Worm (Caenorhabditis elegans) whole organism, midembryonic: ENCODE measurements around the gene F35C11.4.

Experiments
- T22C8.4 ChIP-seq: fragments of 200-800 bp; sonication (Bioruptor generic); IDR thresholded peaks from 2 replicates; pipeline ENCODE4 v1.3.6; 2022; ENCODE audit warnings: missing genetic modification characterization, missing compliant biosample characterization
- flt-1 ChIP-seq: fragments of 200-800 bp; sonication (Bioruptor generic); IDR thresholded peaks from 2 replicates; pipeline ENCODE4 v1.3.6; 2022; ENCODE audit warnings: missing genetic modification characterization, missing compliant biosample characterization
- klf-2 ChIP-seq: fragments of 200-800 bp; sonication (Bioruptor generic); conservative IDR thresholded peaks from 2 replicates; pipeline ENCODE4 v1.3.6; 2022; ENCODE audit warnings: missing genetic modification reagents, missing genetic modification characterization, missing compliant biosample characterization
- ref-1 ChIP-seq: fragments of 200-800 bp; sonication (Bioruptor generic); conservative IDR thresholded peaks from 2 replicates; pipeline ENCODE4 v1.3.6; 2022; ENCODE audit warnings: missing genetic modification reagents, missing genetic modification characterization, missing compliant biosample characterization
- tab-1 ChIP-seq: fragments of 200-800 bp; sonication (Bioruptor generic); IDR thresholded peaks from 2 replicates; pipeline ENCODE4 v1.3.6; 2022; ENCODE audit warnings: missing genetic modification characterization, missing compliant biosample characterization
- ztf-29 ChIP-seq: fragments of 200-800 bp; sonication (Bioruptor generic); IDR thresholded peaks from 2 replicates; pipeline ENCODE4 v1.3.6; 2022; ENCODE audit warnings: missing genetic modification reagents, missing genetic modification characterization, missing compliant biosample characterization

- no peak for TF ChIP-seq tab-1 (GFP tag; lab: Robert Waterston, UW)
- TF ChIP-seq ref-1 (GFP tag; lab: Robert Waterston, UW), result no peak
- TF ChIP-seq T22C8.4 (GFP tag; lab: Robert Waterston, UW), result no peak
- TF ChIP-seq ztf-29 (GFP tag; lab: Robert Waterston, UW), result no peak
- no peak for TF ChIP-seq flt-1 (GFP tag; lab: Robert Waterston, UW)
- TF ChIP-seq klf-2, result no peak
Observed at ce11 chrII:8216922-8217321, 31.9 kb upstream of the F35C11.4 start, which contains the start of gene ifg-1.
